Worm (Caenorhabditis elegans) whole organism, L1 larva: ENCODE data around the gene C32H11.4.

ENCODE experiments used
- C04F5.9 ChIP-seq: sonication (generic microtip); optimal IDR thresholded peaks from 2 replicates; lab custom pipeline; 2016; ENCODE audit warnings: missing genetic modification characterization, missing compliant biosample characterization
- C16A3.4 ChIP-seq: fragments of 150-350 bp; optimal IDR thresholded peaks from 2 replicates; lab custom pipeline; 2014; ENCODE audit warnings: missing biosample characterization, missing genetic modification characterization
- F16B12.6 ChIP-seq: fragments of 150-350 bp; optimal IDR thresholded peaks from 2 replicates; lab custom pipeline; 2014; ENCODE audit warnings: missing biosample characterization, missing genetic modification characterization
- Y116A8C.19 ChIP-seq: sonication (generic microtip); optimal IDR thresholded peaks from 2 replicates; lab custom pipeline; 2016; ENCODE audit warnings: missing compliant biosample characterization, missing genetic modification characterization, borderline replicate concordance
- alr-1 ChIP-seq: fragments of 200-800 bp; sonication (Bioruptor generic); optimal IDR thresholded peaks from 2 replicates; lab custom pipeline; 2018; ENCODE audit warnings: borderline replicate concordance, mild to moderate bottlenecking, missing genetic modification characterization, missing compliant biosample characterization
- aly-2 ChIP-seq: fragments of 150-350 bp; optimal IDR thresholded peaks from 2 replicates; lab custom pipeline; 2014; ENCODE audit warnings: missing biosample characterization, missing genetic modification characterization
- ama-1 ChIP-seq: fragments of 150-350 bp; optimal IDR thresholded peaks from 2 replicates; lab custom pipeline; 2014
- blmp-1 ChIP-seq: fragments of 150-350 bp; optimal IDR thresholded peaks from 2 replicates; lab custom pipeline; 2014; ENCODE audit warnings: missing biosample characterization, missing genetic modification characterization
- ceh-8 ChIP-seq: fragments of 200-800 bp; sonication (Bioruptor generic); optimal IDR thresholded peaks from 2 replicates; lab custom pipeline; 2018; ENCODE audit warnings: mild to moderate bottlenecking, missing genetic modification characterization, moderate library complexity, missing compliant biosample characterization
- ceh-82 ChIP-seq, 3 experiments: fragments of 150-350 bp in 1 of 3; sonication (generic microtip) in 2 of 3; optimal IDR thresholded peaks; 2 replicates each; lab custom pipeline; 2014 to 2017; ENCODE audit warnings: missing biosample characterization in 3 of 3, missing genetic modification characterization in 3 of 3
- efl-1 ChIP-seq, 4 experiments: fragments of 150-350 bp; optimal IDR thresholded peaks in 3 of 4; peaks in 1 of 4; 1 replicate in 1 of 4; 2 replicates in 3 of 4; lab custom pipeline; 2014; ENCODE audit warnings: missing biosample characterization in 2 of 4, missing genetic modification characterization in 2 of 4, missing genetic modification reagents in 2 of 4
- elt-2 ChIP-seq: sonication (generic microtip); optimal IDR thresholded peaks from 2 replicates; lab custom pipeline; 2016; ENCODE audit warnings: missing genetic modification characterization, mild to moderate bottlenecking, inconsistent platforms, missing compliant biosample characterization, missing genetic modification reagents
- elt-3 ChIP-seq, 6 experiments: fragments of 150-350 bp in 1 of 6; sonication (generic microtip); optimal IDR thresholded peaks; 2 replicates each; lab custom pipeline; 2017 to 2018; ENCODE audit warnings: missing biosample characterization in 6 of 6, missing genetic modification characterization in 6 of 6, inconsistent platforms in 1 of 6
- fkh-4 ChIP-seq: sonication (generic microtip); optimal IDR thresholded peaks from 2 replicates; lab custom pipeline; 2016; ENCODE audit warnings: missing compliant biosample characterization, missing genetic modification characterization, borderline replicate concordance
- grh-1 ChIP-seq: fragments of 200-800 bp; sonication (Bioruptor generic); IDR thresholded peaks from 2 replicates; pipeline ENCODE4 v1.3.6; 2022; ENCODE audit warnings: missing genetic modification reagents, missing genetic modification characterization, missing compliant biosample characterization
- lir-3 ChIP-seq: sonication (generic microtip); optimal IDR thresholded peaks from 2 replicates; lab custom pipeline; 2016; ENCODE audit warnings: mild to moderate bottlenecking, missing genetic modification characterization, moderate library complexity, missing compliant biosample characterization; ENCODE audit not compliant: poor library complexity
- lsy-2 ChIP-seq, 2 experiments: fragments of 150-350 bp; optimal IDR thresholded peaks; 2 replicates each; lab custom pipeline; 2014; ENCODE audit warnings: missing biosample characterization in 2 of 2, missing genetic modification characterization in 2 of 2
- mdl-1 ChIP-seq, 2 experiments: fragments of 150-350 bp; optimal IDR thresholded peaks; 2 replicates each; lab custom pipeline; 2014 to 2017; ENCODE audit warnings: missing biosample characterization in 2 of 2, missing genetic modification characterization in 2 of 2, inconsistent platforms in 1 of 2
- mef-2 ChIP-seq: fragments of 150-350 bp; optimal IDR thresholded peaks from 2 replicates; lab custom pipeline; 2014; ENCODE audit warnings: missing biosample characterization, missing genetic modification characterization
- mep-1 ChIP-seq: fragments of 150-350 bp; optimal IDR thresholded peaks from 2 replicates; lab custom pipeline; 2014; ENCODE audit warnings: missing biosample characterization, missing genetic modification characterization
- nhr-19 ChIP-seq: fragments of 200-800 bp; sonication (Bioruptor generic); conservative IDR thresholded peaks from 2 replicates; pipeline ENCODE4 v1.3.6; 2022; ENCODE audit warnings: missing genetic modification characterization, missing compliant biosample characterization
- nhr-77 ChIP-seq: fragments of 150-350 bp; optimal IDR thresholded peaks from 2 replicates; lab custom pipeline; 2014; ENCODE audit warnings: missing biosample characterization, missing genetic modification characterization
- nhr-85 ChIP-seq: sonication (generic microtip); peaks from one replicate; lab custom pipeline; 2016; ENCODE audit warnings: missing genetic modification characterization, inconsistent platforms, missing compliant biosample characterization
- pax-3 ChIP-seq: fragments of 200-800 bp; sonication (Bioruptor generic); optimal IDR thresholded peaks from 2 replicates; lab custom pipeline; 2018; ENCODE audit warnings: mild to moderate bottlenecking, missing genetic modification characterization, moderate library complexity, missing compliant biosample characterization
- skn-1 ChIP-seq: fragments of 150-350 bp; optimal IDR thresholded peaks from 2 replicates; lab custom pipeline; 2014; ENCODE audit warnings: missing biosample characterization, missing genetic modification characterization
- snpc-4 ChIP-seq: fragments of 150-350 bp; optimal IDR thresholded peaks from 2 replicates; lab custom pipeline; 2014; ENCODE audit warnings: missing biosample characterization, missing genetic modification characterization
- sptf-1 ChIP-seq: fragments of 150-350 bp; optimal IDR thresholded peaks from 2 replicates; lab custom pipeline; 2014; ENCODE audit warnings: missing biosample characterization, missing genetic modification characterization
- sup-37 ChIP-seq: fragments of 200-800 bp; sonication (Bioruptor generic); optimal IDR thresholded peaks from 2 replicates; lab custom pipeline; 2018; ENCODE audit warnings: mild to moderate bottlenecking, missing genetic modification characterization, missing compliant biosample characterization
- tbx-2 ChIP-seq: sonication (generic microtip); optimal IDR thresholded peaks from 2 replicates; lab custom pipeline; 2016; ENCODE audit warnings: missing genetic modification characterization, missing compliant biosample characterization
- unc-30 ChIP-seq: sonication (generic microtip); optimal IDR thresholded peaks from 2 replicates; lab custom pipeline; 2017; ENCODE audit warnings: missing biosample characterization, missing genetic modification characterization
- unc-62 ChIP-seq: fragments of 150-350 bp; optimal IDR thresholded peaks from 2 replicates; lab custom pipeline; 2014; ENCODE audit warnings: missing biosample characterization, missing genetic modification reagents, missing genetic modification characterization
- xbp-1 ChIP-seq: sonication (generic microtip); optimal IDR thresholded peaks from 2 replicates; lab custom pipeline; 2016; ENCODE audit warnings: missing genetic modification characterization, missing compliant biosample characterization
- ztf-11 ChIP-seq, 2 experiments: sonication (generic microtip); optimal IDR thresholded peaks; 2 replicates each; lab custom pipeline; 2016 to 2017; ENCODE audit warnings: missing genetic modification characterization in 2 of 2, missing biosample characterization in 1 of 2, missing compliant biosample characterization in 1 of 2
- ztf-4 ChIP-seq: fragments of 150-350 bp; optimal IDR thresholded peaks from 2 replicates; lab custom pipeline; 2014; ENCODE audit warnings: missing biosample characterization, missing genetic modification characterization

Gene C32H11.4

DNA sequence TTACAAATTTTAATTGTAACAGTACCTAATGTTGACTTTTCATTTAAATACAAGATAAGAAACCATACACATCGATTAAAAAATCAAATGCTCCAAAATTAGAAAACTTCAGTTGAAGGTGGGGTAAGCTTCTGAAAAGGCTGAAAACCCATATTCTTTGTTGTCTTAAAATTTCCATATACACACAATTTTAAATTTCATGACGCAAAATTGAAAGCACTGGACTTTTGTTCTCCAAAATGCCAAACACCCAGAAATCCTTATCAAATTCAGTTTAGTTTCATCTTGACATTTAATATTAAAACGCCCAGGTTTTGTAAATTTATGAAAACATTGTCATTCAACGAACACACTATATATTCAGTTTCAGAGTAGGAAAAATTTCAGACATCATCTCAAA is 39.1 kb downstream of the C32H11.4 start, which contains the start of gene F55G11.7:
Gene F55G11.7 (plus strand): TSS at position 301 of the 400 bp plus-strand sequence.
- TF ChIP-seq efl-1 (optimal IDR thresholded peaks at IDR 0.05; lab: Kevin White, UChicago) (no peak), efl-1 (GFP tag; optimal IDR thresholded peaks at IDR 0.05 in 1 of 2; lab: Kevin White, UChicago) (peak in 1 of 2 experiments; percentile 56), elt-3 (tag; optimal IDR thresholded peaks at IDR 0.05; lab: Kevin White, UChicago) (no peak)

DNA sequence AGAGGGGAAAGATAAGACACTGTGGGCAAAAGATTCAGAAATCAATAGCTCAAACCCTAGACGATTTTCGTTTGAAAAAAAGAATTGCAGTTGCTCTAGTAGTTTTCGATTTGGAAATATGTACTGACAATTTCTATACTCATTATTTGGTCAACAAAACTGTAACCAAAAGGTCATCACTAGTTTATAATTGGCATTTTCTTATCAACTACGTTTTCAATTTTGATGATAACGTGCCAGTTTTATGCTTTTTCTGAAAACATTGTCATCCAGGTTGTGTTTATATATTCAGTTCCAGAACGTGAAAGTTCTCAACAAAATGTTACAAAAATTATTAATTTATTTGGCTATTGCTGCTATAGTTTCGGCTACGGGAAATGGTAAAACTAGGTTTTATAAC is 41.5 kb downstream of the C32H11.4 start, which contains the start of gene F55G11.8:
Gene F55G11.8 (plus strand): TSS at position 245 of the 400 bp plus-strand sequence.
- TF ChIP-seq elt-2, result peak; percentile 65
- no peak for TF ChIP-seq unc-30
- TF ChIP-seq unc-62, result no peak
- TF ChIP-seq fkh-4 (tag; lab: Kevin White, UChicago), result no peak
- no peak for TF ChIP-seq nhr-77 (tag; lab: Kevin White, UChicago)
- TF ChIP-seq nhr-19 (GFP tag; lab: Robert Waterston, UW), result no peak
- no peak for TF ChIP-seq mef-2 (tag; lab: Kevin White, UChicago)
- TF ChIP-seq alr-1 (tag; lab: Kevin White, UChicago), result no peak
- no peak for TF ChIP-seq mdl-1 (tag; optimal IDR thresholded peaks at IDR 0.05; lab: Kevin White, UChicago)
- TF ChIP-seq, all 84 proteins: peak for 1

DNA sequence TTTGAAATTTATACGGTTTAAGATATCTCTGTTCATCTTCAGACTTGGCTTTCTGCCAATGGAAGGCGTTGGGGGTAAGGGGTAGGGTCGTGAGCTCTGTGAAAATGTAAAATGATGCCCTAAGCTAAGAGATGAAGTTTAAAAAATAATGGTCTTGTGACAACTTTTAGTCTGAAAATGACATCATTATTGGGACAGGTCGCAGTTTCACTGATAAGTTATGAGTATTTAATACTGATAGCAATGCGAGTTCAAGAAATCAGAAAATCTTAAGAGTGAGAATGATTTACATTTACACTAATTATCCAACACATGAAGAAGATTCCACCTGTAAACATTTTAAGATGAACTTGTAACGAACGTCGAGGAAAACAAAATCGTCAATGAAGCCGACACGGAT is 43.6 kb downstream of the C32H11.4 start:
- TF ChIP-seq elt-2 (peak; percentile 74), snpc-4 (no peak), efl-1 (optimal IDR thresholded peaks at IDR 0.05; lab: Kevin White, UChicago) (no peak), efl-1 (GFP tag; optimal IDR thresholded peaks at IDR 0.05 in 1 of 2; lab: Kevin White, UChicago) (peak in 1 of 2 experiments; percentile 15), mep-1 (no peak)

DNA sequence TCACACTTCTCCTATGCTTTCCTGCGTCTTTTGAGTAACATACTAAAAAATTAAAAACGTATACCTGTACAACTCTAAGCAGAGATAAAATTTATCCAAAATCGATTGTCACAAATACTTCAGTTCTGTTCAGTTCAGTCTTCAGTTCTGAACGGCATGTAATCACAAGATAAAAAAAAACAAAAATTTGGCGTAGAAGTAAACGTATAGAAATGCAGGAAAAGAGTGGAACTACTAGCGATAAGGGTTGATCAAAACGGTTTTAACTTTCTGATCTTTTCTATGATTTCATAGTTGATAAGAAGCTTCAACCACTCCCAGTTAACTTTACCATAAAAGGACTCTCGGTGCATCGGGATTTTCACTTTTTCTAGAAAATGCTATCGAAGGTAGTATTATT is 44.0 kb downstream of the C32H11.4 start, which contains the start of gene dod-22:
Gene dod-22 (plus strand): TSS at position 301 of the 400 bp plus-strand sequence.
- TF ChIP-seq sup-37 (GFP tag; lab: Kevin White, UChicago) (no peak), F16B12.6 (tag; lab: Kevin White, UChicago) (no peak), grh-1 (GFP tag; lab: Robert Waterston, UW) (no peak), ztf-4 (tag; lab: Kevin White, UChicago) (no peak), unc-62 (no peak), sptf-1 (no peak), nhr-85 (tag; lab: Kevin White, UChicago) (no peak), C16A3.4 (no peak), pax-3 (no peak), xbp-1 (tag; lab: Kevin White, UChicago) (no peak), lir-3 (no peak), tbx-2 (no peak), aly-2 (tag; lab: Kevin White, UChicago) (no peak), ceh-82 (tag; optimal IDR thresholded peaks at IDR 0.05; lab: Kevin White, UChicago) (no peak), alr-1 (tag; lab: Kevin White, UChicago) (no peak), C04F5.9 (tag; lab: Kevin White, UChicago) (no peak), blmp-1 (tag; lab: Kevin White, UChicago) (no peak), ceh-8 (GFP tag; lab: Kevin White, UChicago) (no peak), Y116A8C.19 (no peak)

DNA sequence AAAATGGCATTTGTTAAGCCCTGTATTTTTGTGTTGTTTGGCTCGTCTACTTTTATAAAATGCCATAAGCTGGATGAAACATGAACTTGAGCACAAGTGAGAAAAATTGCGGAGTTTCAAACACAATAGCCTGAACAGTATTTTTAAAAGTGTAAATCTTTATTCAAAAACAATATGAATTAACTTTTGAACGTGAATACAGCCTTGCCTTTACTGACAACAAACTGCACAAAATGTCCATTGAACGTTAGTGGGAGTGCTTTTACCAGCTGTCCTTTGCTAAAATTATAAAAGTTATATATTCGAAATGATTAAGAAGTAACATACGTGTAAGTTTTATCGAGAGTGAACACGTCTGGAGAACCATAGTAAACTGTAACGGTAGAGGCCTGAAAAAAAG is 46.2 kb downstream of the C32H11.4 start:
- TF ChIP-seq ztf-4 (tag; lab: Kevin White, UChicago) (no peak), lsy-2 (tag; optimal IDR thresholded peaks at IDR 0.05; lab: Kevin White, UChicago) (no peak), ztf-11 (tag; optimal IDR thresholded peaks at IDR 0.05; lab: Kevin White, UChicago) (no peak), skn-1 (tag; lab: Kevin White, UChicago) (no peak), elt-3 (tag; optimal IDR thresholded peaks at IDR 0.05; lab: Kevin White, UChicago) (no peak), mef-2 (tag; lab: Kevin White, UChicago) (no peak), ama-1 (no peak)
